Worm (Caenorhabditis elegans) whole organism, L2 larva: ENCODE results near the gene C01G12.9.

Source experiments
- aly-2 ChIP-seq: fragments of 150-350 bp; optimal IDR thresholded peaks from 2 replicates; lab custom pipeline; 2014; ENCODE audit warnings: missing biosample characterization, missing genetic modification characterization
- ceh-82 ChIP-seq: fragments of 150-350 bp; optimal IDR thresholded peaks from 2 replicates; lab custom pipeline; 2014; ENCODE audit warnings: missing biosample characterization, missing genetic modification characterization
- dmd-4 ChIP-seq: sonication (generic microtip); optimal IDR thresholded peaks from 2 replicates; lab custom pipeline; 2017; ENCODE audit warnings: missing biosample characterization, missing genetic modification characterization
- nhr-12 ChIP-seq: fragments of 150-350 bp; optimal IDR thresholded peaks from 2 replicates; lab custom pipeline; 2014; ENCODE audit warnings: missing biosample characterization, missing genetic modification characterization
- nhr-25 ChIP-seq: fragments of 150-350 bp; sonication (generic microtip); optimal IDR thresholded peaks from 3 replicates; lab custom pipeline; 2014; ENCODE audit warnings: missing biosample characterization, missing genetic modification characterization
- ztf-11 ChIP-seq: sonication (generic microtip); optimal IDR thresholded peaks from 2 replicates; lab custom pipeline; 2017; ENCODE audit warnings: missing biosample characterization, missing genetic modification characterization

- TF ChIP-seq ztf-11 (tag; lab: Kevin White, UChicago): no peak
- no peak for TF ChIP-seq aly-2
- no peak for TF ChIP-seq nhr-25 (tag; lab: Kevin White, UChicago)
- TF ChIP-seq dmd-4 (tag; lab: Kevin White, UChicago): no peak
- TF ChIP-seq nhr-12 (tag; lab: Kevin White, UChicago): no peak
- TF ChIP-seq ceh-82 (tag; lab: Kevin White, UChicago): no peak
Measured at ce11 chrII:14616927-14617326, 38.1 kb downstream of the C01G12.9 start.
